Worm (Caenorhabditis elegans) whole organism, L1 larva: Measurements from ENCODE around the gene syd-9.

Experiments
- C34B4.2 ChIP-seq: sonication (generic microtip); optimal IDR thresholded peaks from 2 replicates; lab custom pipeline; 2017; ENCODE audit warnings: mild to moderate bottlenecking, missing genetic modification characterization, missing compliant biosample characterization
- Y116A8C.19 ChIP-seq: sonication (generic microtip); optimal IDR thresholded peaks from 2 replicates; lab custom pipeline; 2016; ENCODE audit warnings: missing compliant biosample characterization, missing genetic modification characterization, borderline replicate concordance
- ceh-63 ChIP-seq: fragments of 200-800 bp; sonication (Bioruptor generic); optimal IDR thresholded peaks from 2 replicates; lab custom pipeline; 2018; ENCODE audit warnings: mild to moderate bottlenecking, missing genetic modification characterization, missing compliant biosample characterization
- ceh-82 ChIP-seq, 3 experiments: fragments of 150-350 bp in 1 of 3; sonication (generic microtip) in 2 of 3; optimal IDR thresholded peaks; 2 replicates each; lab custom pipeline; 2014 to 2017; ENCODE audit warnings: missing biosample characterization in 3 of 3, missing genetic modification characterization in 3 of 3
- ceh-88 ChIP-seq: fragments of 200-800 bp; sonication (Bioruptor generic); IDR thresholded peaks from 2 replicates; pipeline ENCODE4 v1.3.6; 2022; ENCODE audit warnings: missing genetic modification characterization, missing compliant biosample characterization
- ceh-90 ChIP-seq: sonication (generic microtip); optimal IDR thresholded peaks from 2 replicates; lab custom pipeline; 2016; ENCODE audit warnings: missing genetic modification characterization, missing compliant biosample characterization
- efl-1 ChIP-seq, 4 experiments: fragments of 150-350 bp; optimal IDR thresholded peaks in 3 of 4; peaks in 1 of 4; 1 replicate in 1 of 4; 2 replicates in 3 of 4; lab custom pipeline; 2014; ENCODE audit warnings: missing biosample characterization in 2 of 4, missing genetic modification characterization in 2 of 4, missing genetic modification reagents in 2 of 4
- fkh-4 ChIP-seq: sonication (generic microtip); optimal IDR thresholded peaks from 2 replicates; lab custom pipeline; 2016; ENCODE audit warnings: missing compliant biosample characterization, missing genetic modification characterization, borderline replicate concordance
- fos-1 ChIP-seq: fragments of 150-350 bp; optimal IDR thresholded peaks from 2 replicates; lab custom pipeline; 2014; ENCODE audit warnings: missing biosample characterization, missing genetic modification characterization
- irx-1 ChIP-seq: sonication (generic microtip); optimal IDR thresholded peaks from 2 replicates; lab custom pipeline; 2016; ENCODE audit warnings: missing genetic modification characterization, missing compliant biosample characterization
- jun-1 ChIP-seq: fragments of 150-350 bp; optimal IDR thresholded peaks from 2 replicates; lab custom pipeline; 2014; ENCODE audit warnings: missing biosample characterization, missing genetic modification reagents, missing genetic modification characterization
- lin-13 ChIP-seq: fragments of 150-350 bp; optimal IDR thresholded peaks from 2 replicates; lab custom pipeline; 2014; ENCODE audit warnings: missing biosample characterization, missing genetic modification reagents, missing genetic modification characterization
- lin-14 ChIP-seq: fragments of 200-800 bp; sonication (Bioruptor generic); optimal IDR thresholded peaks from 2 replicates; lab custom pipeline; 2018; ENCODE audit warnings: mild to moderate bottlenecking, missing genetic modification characterization, moderate library complexity, missing compliant biosample characterization
- lin-39 ChIP-seq: fragments of 150-350 bp; optimal IDR thresholded peaks from 2 replicates; lab custom pipeline; 2014; ENCODE audit warnings: missing biosample characterization, missing genetic modification reagents, missing genetic modification characterization
- lir-3 ChIP-seq: sonication (generic microtip); optimal IDR thresholded peaks from 2 replicates; lab custom pipeline; 2016; ENCODE audit warnings: mild to moderate bottlenecking, missing genetic modification characterization, moderate library complexity, missing compliant biosample characterization; ENCODE audit not compliant: poor library complexity
- lsy-2 ChIP-seq, 2 experiments: fragments of 150-350 bp; optimal IDR thresholded peaks; 2 replicates each; lab custom pipeline; 2014; ENCODE audit warnings: missing biosample characterization in 2 of 2, missing genetic modification characterization in 2 of 2
- mab-9 ChIP-seq: fragments of 200-800 bp; sonication (Bioruptor generic); IDR thresholded peaks from 2 replicates; pipeline ENCODE4 v1.3.6; 2022; ENCODE audit warnings: missing genetic modification reagents, missing genetic modification characterization, missing compliant biosample characterization
- nhr-11 ChIP-seq: fragments of 150-350 bp; optimal IDR thresholded peaks from 2 replicates; lab custom pipeline; 2014; ENCODE audit warnings: missing biosample characterization, missing genetic modification characterization
- nhr-19 ChIP-seq: fragments of 200-800 bp; sonication (Bioruptor generic); conservative IDR thresholded peaks from 2 replicates; pipeline ENCODE4 v1.3.6; 2022; ENCODE audit warnings: missing genetic modification characterization, missing compliant biosample characterization
- nhr-20 ChIP-seq: sonication (generic microtip); optimal IDR thresholded peaks from 2 replicates; lab custom pipeline; 2016; ENCODE audit warnings: mild to moderate bottlenecking, missing genetic modification characterization, missing compliant biosample characterization
- nhr-71 ChIP-seq: sonication (generic microtip); optimal IDR thresholded peaks from 2 replicates; lab custom pipeline; 2016; ENCODE audit warnings: mild to moderate bottlenecking, missing genetic modification characterization, moderate library complexity, missing compliant biosample characterization
- nhr-77 ChIP-seq: fragments of 150-350 bp; optimal IDR thresholded peaks from 2 replicates; lab custom pipeline; 2014; ENCODE audit warnings: missing biosample characterization, missing genetic modification characterization
- nhr-85 ChIP-seq: sonication (generic microtip); peaks from one replicate; lab custom pipeline; 2016; ENCODE audit warnings: missing genetic modification characterization, inconsistent platforms, missing compliant biosample characterization
- nhr-90 ChIP-seq: sonication (generic microtip); optimal IDR thresholded peaks from 2 replicates; lab custom pipeline; 2016; ENCODE audit warnings: mild to moderate bottlenecking, missing genetic modification characterization, missing compliant biosample characterization; ENCODE audit not compliant: poor library complexity
- pag-3 ChIP-seq: sonication (generic microtip); optimal IDR thresholded peaks from 2 replicates; lab custom pipeline; 2017; ENCODE audit warnings: missing genetic modification characterization, mild to moderate bottlenecking, missing compliant biosample characterization, antibody characterized with exemption, borderline replicate concordance; ENCODE audit not compliant: insufficient read depth
- pqm-1 ChIP-seq: sonication (generic microtip); optimal IDR thresholded peaks from 3 replicates; lab custom pipeline; 2017; ENCODE audit warnings: missing biosample characterization, missing genetic modification characterization
- rnt-1 ChIP-seq: sonication (generic microtip); optimal IDR thresholded peaks from 2 replicates; lab custom pipeline; 2016; ENCODE audit warnings: mild to moderate bottlenecking, missing genetic modification characterization, moderate library complexity, missing compliant biosample characterization
- sptf-1 ChIP-seq: fragments of 150-350 bp; optimal IDR thresholded peaks from 2 replicates; lab custom pipeline; 2014; ENCODE audit warnings: missing biosample characterization, missing genetic modification characterization
- unc-86 ChIP-seq: sonication (generic microtip); optimal IDR thresholded peaks from 2 replicates; lab custom pipeline; 2016; ENCODE audit warnings: missing genetic modification characterization, missing compliant biosample characterization
- zip-4 ChIP-seq: fragments of 200-800 bp; sonication (Bioruptor generic); optimal IDR thresholded peaks from 2 replicates; lab custom pipeline; 2018; ENCODE audit warnings: mild to moderate bottlenecking, missing genetic modification characterization, moderate library complexity, missing compliant biosample characterization

syd-9 gene

ce11 chrX:7210467-7211107 lies 7.3 kb upstream of the syd-9 start (continued):
- no peak for TF ChIP-seq ceh-63
- no peak for TF ChIP-seq fos-1 (tag; lab: Kevin White, UChicago)

- TF ChIP-seq mab-9 (GFP tag; lab: Robert Waterston, UW) (no peak), nhr-11 (tag; lab: Kevin White, UChicago) (no peak), unc-86 (tag; lab: Kevin White, UChicago) (no peak), efl-1 (optimal IDR thresholded peaks at IDR 0.05; lab: Kevin White, UChicago) (no peak), efl-1 (GFP tag; optimal IDR thresholded peaks at IDR 0.05 in 1 of 2; lab: Kevin White, UChicago) (peak in 1 of 2 experiments; percentile 37), C34B4.2 (no peak)
Observed at ce11 chrX:7211405-7211804, 6.5 kb upstream of the syd-9 start, which contains the start of gene spp-22. TSS of gene spp-22 (plus strand) at chrX:7211705.

ce11 chrX:7220209-7220608 lies 2.3 kb downstream of the syd-9 start:
- TF ChIP-seq nhr-85 (tag; lab: Kevin White, UChicago) (no peak), nhr-77 (tag; lab: Kevin White, UChicago) (no peak), zip-4 (GFP tag; lab: Kevin White, UChicago) (no peak), lin-39 (no peak), lir-3 (tag; lab: Kevin White, UChicago) (no peak), ceh-90 (tag; lab: Kevin White, UChicago) (no peak), pag-3 (tag; lab: Kevin White, UChicago) (no peak), ceh-88 (GFP tag; lab: Robert Waterston, UW) (no peak), jun-1 (tag; lab: Kevin White, UChicago) (no peak), irx-1 (no peak), pqm-1 (no peak), nhr-19 (no peak), rnt-1 (no peak), lsy-2 (tag; optimal IDR thresholded peaks at IDR 0.05; lab: Kevin White, UChicago) (no peak), nhr-20 (no peak), fkh-4 (tag; lab: Kevin White, UChicago) (no peak), ceh-82 (tag; optimal IDR thresholded peaks at IDR 0.05; lab: Kevin White, UChicago) (no peak), Y116A8C.19 (tag; lab: Kevin White, UChicago) (no peak), sptf-1 (tag; lab: Kevin White, UChicago) (no peak)

ce11 chrX:7222383-7222782 lies 4.5 kb downstream of the syd-9 start:
- TF ChIP-seq lin-14 (GFP tag; lab: Kevin White, UChicago) (peak; percentile 50), ceh-90 (tag; lab: Kevin White, UChicago) (no peak)

ce11 chrX:7224510-7224909 lies 6.6 kb downstream of the syd-9 start:
- TF ChIP-seq nhr-90 (tag; lab: Kevin White, UChicago) (no peak), lin-14 (GFP tag; lab: Kevin White, UChicago) (peak; percentile 28)

ce11 chrX:7225028-7225427 lies 7.1 kb downstream of the syd-9 start:
- peak; percentile 41 for TF ChIP-seq nhr-71 (tag; lab: Kevin White, UChicago)
- TF ChIP-seq nhr-20 = peak; percentile 8
- TF ChIP-seq lin-13 = no peak
- peak; percentile 21 for TF ChIP-seq lin-14 (GFP tag; lab: Kevin White, UChicago)
- peak; percentile 53 for TF ChIP-seq rnt-1
